Fruit fly (Drosophila melanogaster): ENCODE data around the gene rtet.

The rtet gene

dm6 chr3R:21060430-21061245, 47.6 kb upstream of the rtet start, which contains the start of gene Mvl (continued):
- TF ChIP-seq CHES-1-like (GFP tag; optimal IDR thresholded peaks at IDR 0.05): peak; percentile 5
- peak; percentile 32 for TF ChIP-seq CG13624 (GFP tag; optimal IDR thresholded peaks at IDR 0.05)
- TF ChIP-seq CG13287 (GFP tag; IDR thresholded peaks at IDR 0.05; ENCODE audit: partially characterized antibody): 0 out of 2 replicates have a peak, but pooled peaks have one; percentile 41
- no peak for TF ChIP-seq CG15269 (tag; optimal IDR thresholded peaks at IDR 0.05)
- TF ChIP-seq nerfin-2 (GFP tag; IDR thresholded peaks at IDR 0.05; ENCODE audit: partially characterized antibody): peak; percentile 43; the same call in 1 of the 2 replicates
- no peak for TF ChIP-seq Pdp1 (GFP tag; optimal IDR thresholded peaks at IDR 0.05)
- TF ChIP-seq H15 (GFP tag; IDR thresholded peaks at IDR 0.05): no peak
- peak; percentile 82; the same call in 1 of the 2 replicates for TF ChIP-seq E2f2 (GFP tag; IDR thresholded peaks at IDR 0.05)
- peak in 1 of 2 experiments; percentile 18 for TF ChIP-seq insv (GFP tag; optimal IDR thresholded peaks at IDR 0.05)
- TF ChIP-seq CG1792 (GFP tag; optimal IDR thresholded peaks at IDR 0.05): no peak
- peak; percentile 55 for TF ChIP-seq ATbp (GFP tag; optimal IDR thresholded peaks at IDR 0.05)
- peak; percentile 89; the same call in 1 of the 4 replicates for TF ChIP-seq chinmo (GFP tag; IDR thresholded peaks at IDR 0.05; ENCODE audit: partially characterized antibody)
- TF ChIP-seq CG11456 (GFP tag; IDR thresholded peaks at IDR 0.05): no peak
- TF ChIP-seq CG12299 (tag; optimal IDR thresholded peaks at IDR 0.05): no peak
- 0 out of 2 replicates have a peak, but pooled peaks have one; percentile 19 for TF ChIP-seq tna (GFP tag; IDR thresholded peaks at IDR 0.05; ENCODE audit: partially characterized antibody)
- TF ChIP-seq bigmax (GFP tag; optimal IDR thresholded peaks at IDR 0.05): peak; percentile 82
- peak; percentile 68 to 77 for TF ChIP-seq Trl (optimal IDR thresholded peaks at IDR 0.05)
- TF ChIP-seq Trl (GFP tag; optimal IDR thresholded peaks at IDR 0.05): peak; percentile 25
- no peak for TF ChIP-seq luna (GFP tag; optimal IDR thresholded peaks at IDR 0.05)
- TF ChIP-seq rib (GFP tag; IDR thresholded peaks at IDR 0.05): no peak; the same call in 1 of the 2 replicates
- TF ChIP-seq CG13894 (tag; optimal IDR thresholded peaks at IDR 0.05): peak; percentile 96
- TF ChIP-seq Lhr (GFP tag; optimal IDR thresholded peaks at IDR 0.05): peak; percentile 5
- peak; percentile 34 for TF ChIP-seq MESR4 (GFP tag; optimal IDR thresholded peaks at IDR 0.05)
- TF ChIP-seq tio (GFP tag; optimal IDR thresholded peaks at IDR 0.05): no peak
- peak; percentile 73 for TF ChIP-seq stwl (tag; optimal IDR thresholded peaks at IDR 0.05)
- no peak for TF ChIP-seq corto (GFP tag; optimal IDR thresholded peaks at IDR 0.05)
- TF ChIP-seq Fer1 (GFP tag; optimal IDR thresholded peaks at IDR 0.05): peak; percentile 29
- TF ChIP-seq Camta (GFP tag; optimal IDR thresholded peaks at IDR 0.05): no peak
- TF ChIP-seq tll (GFP tag; optimal IDR thresholded peaks at IDR 0.05): peak in 1 of 2 experiments; percentile 82
- TF ChIP-seq BEAF-32 (GFP tag; optimal IDR thresholded peaks at IDR 0.05): peak; percentile 41
- TF ChIP-seq gro (GFP tag; optimal IDR thresholded peaks at IDR 0.05): peak; percentile 48
- TF ChIP-seq CG34224 (GFP tag; IDR thresholded peaks at IDR 0.05; ENCODE audit: partially characterized antibody): peak; percentile 24; the same call in 1 of the 3 replicates
- peak; percentile 71; the same call in 2 of the 3 replicates for TF ChIP-seq zen2 (GFP tag; IDR thresholded peaks at IDR 0.05; ENCODE audit: partially characterized antibody)
- peak; percentile 12 for TF ChIP-seq Nf-YC (tag; optimal IDR thresholded peaks at IDR 0.05)
- TF ChIP-seq Dbx (GFP tag; IDR thresholded peaks at IDR 0.05): 0 out of 3 replicates have a peak, but pooled peaks have one; percentile 9
- TF ChIP-seq salm (tag; optimal IDR thresholded peaks at IDR 0.05): no peak
- no peak for TF ChIP-seq Max (GFP tag; optimal IDR thresholded peaks at IDR 0.05)
- TF ChIP-seq CG12942 (GFP tag; optimal IDR thresholded peaks at IDR 0.05): no peak
- no peak for TF ChIP-seq CG4360 (GFP tag; IDR thresholded peaks at IDR 0.05)
- peak; percentile 58 for TF ChIP-seq kni (GFP tag; optimal IDR thresholded peaks at IDR 0.05)
- no peak for TF ChIP-seq repo (GFP tag; optimal IDR thresholded peaks at IDR 0.05)
- 0 out of 3 replicates have a peak, but pooled peaks have one; percentile 25 for TF ChIP-seq CG14860 (GFP tag; IDR thresholded peaks at IDR 0.05; ENCODE audit: partially characterized antibody)
- TF ChIP-seq zfh1 (GFP tag; IDR thresholded peaks at IDR 0.05): 0 out of 3 replicates have a peak, but pooled peaks have one; percentile 21
- TF ChIP-seq CG2889 (GFP tag; IDR thresholded peaks at IDR 0.05): no peak
- no peak for TF ChIP-seq bcd (GFP tag; optimal IDR thresholded peaks at IDR 0.05)
- no peak for TF ChIP-seq NK7.1 (GFP tag; optimal IDR thresholded peaks at IDR 0.05)
- no peak for TF ChIP-seq hb (GFP tag; IDR thresholded peaks at IDR 0.05; ENCODE audit: partially characterized antibody)
